Worm (Caenorhabditis elegans) whole organism, L4 larva: Measurements from ENCODE around the gene fbxa-152.

ENCODE experiments used
- D1046.2 ChIP-seq: fragments of 200-800 bp; sonication (Bioruptor generic); IDR thresholded peaks from 2 replicates; pipeline ENCODE4 v1.3.6; 2022; ENCODE audit warnings: missing genetic modification characterization, missing compliant biosample characterization
- F10B5.3 ChIP-seq: sonication (generic microtip); optimal IDR thresholded peaks from 2 replicates; lab custom pipeline; 2016; ENCODE audit warnings: mild to moderate bottlenecking, missing genetic modification characterization, missing compliant biosample characterization
- F26F4.8 ChIP-seq: fragments of 200-800 bp; sonication (Bioruptor generic); conservative IDR thresholded peaks from 2 replicates; pipeline ENCODE4 v1.3.6; 2022; ENCODE audit warnings: missing genetic modification characterization, missing compliant biosample characterization
- F37D6.2 ChIP-seq: sonication (generic microtip); optimal IDR thresholded peaks from 2 replicates; lab custom pipeline; 2016; ENCODE audit warnings: mild to moderate bottlenecking, missing genetic modification characterization, missing compliant biosample characterization
- R02D3.7 ChIP-seq: fragments of 150-350 bp; sonication (generic microtip); optimal IDR thresholded peaks from 3 replicates; lab custom pipeline; 2014; ENCODE audit warnings: missing biosample characterization, missing genetic modification characterization
- T20F7.1 ChIP-seq: fragments of 200-800 bp; sonication (Bioruptor generic); optimal IDR thresholded peaks from 2 replicates; lab custom pipeline; 2018; ENCODE audit warnings: mild to moderate bottlenecking, missing genetic modification characterization, missing compliant biosample characterization
- T26A8.4 ChIP-seq: fragments of 200-800 bp; sonication (Bioruptor generic); IDR thresholded peaks from 2 replicates; pipeline ENCODE4 v1.3.6; 2022; ENCODE audit warnings: missing genetic modification characterization, missing compliant biosample characterization
- Y48G9A.11 ChIP-seq: fragments of 200-800 bp; sonication (Bioruptor generic); IDR thresholded peaks from 2 replicates; pipeline ENCODE4 v1.3.6; 2022; ENCODE audit warnings: missing genetic modification reagents, missing genetic modification characterization, missing compliant biosample characterization
- Y5F2A.4 ChIP-seq: fragments of 200-800 bp; sonication (Bioruptor generic); optimal IDR thresholded peaks from 2 replicates; lab custom pipeline; 2018; ENCODE audit warnings: mild to moderate bottlenecking, missing genetic modification characterization, missing compliant biosample characterization
- aha-1 ChIP-seq: fragments of 150-350 bp; peaks from one replicate; lab custom pipeline; 2014; ENCODE audit warnings: missing biosample characterization, missing genetic modification characterization
- arid-1 ChIP-seq: fragments of 200-800 bp; sonication (Bioruptor generic); conservative IDR thresholded peaks from 2 replicates; pipeline ENCODE4 v1.3.6; 2022; ENCODE audit warnings: missing genetic modification reagents, missing genetic modification characterization, missing compliant biosample characterization
- ces-1 ChIP-seq: fragments of 150-350 bp; sonication (generic microtip); optimal IDR thresholded peaks from 4 replicates; lab custom pipeline; 2014; ENCODE audit warnings: missing biosample characterization, missing genetic modification reagents, missing genetic modification characterization
- ctbp-1 ChIP-seq: fragments of 200-800 bp; sonication (Bioruptor generic); IDR thresholded peaks from 2 replicates; pipeline ENCODE4 v1.3.6; 2022; ENCODE audit warnings: missing genetic modification reagents, missing genetic modification characterization, missing compliant biosample characterization
- dmd-6 ChIP-seq: fragments of 200-800 bp; sonication (Bioruptor generic); IDR thresholded peaks from 2 replicates; pipeline ENCODE4 v1.3.6; 2022; ENCODE audit warnings: missing genetic modification reagents, missing genetic modification characterization, missing compliant biosample characterization
- dmd-8 ChIP-seq: fragments of 200-800 bp; sonication (Bioruptor generic); IDR thresholded peaks from 2 replicates; pipeline ENCODE4 v1.3.6; 2022; ENCODE audit warnings: missing genetic modification characterization, missing compliant biosample characterization
- dve-1 ChIP-seq: sonication (generic microtip); optimal IDR thresholded peaks from 2 replicates; lab custom pipeline; 2017; ENCODE audit warnings: antibody characterized with exemption, mild to moderate bottlenecking, missing genetic modification characterization, missing compliant biosample characterization; ENCODE audit not compliant: insufficient read depth
- egl-43 ChIP-seq: fragments of 200-800 bp; sonication (Bioruptor generic); IDR thresholded peaks from 2 replicates; pipeline ENCODE4 v1.3.6; 2022; ENCODE audit warnings: missing genetic modification reagents, missing genetic modification characterization, missing compliant biosample characterization
- fkh-10 ChIP-seq: fragments of 150-350 bp; optimal IDR thresholded peaks from 2 replicates; lab custom pipeline; 2014; ENCODE audit warnings: missing biosample characterization, missing genetic modification reagents, missing genetic modification characterization
- fos-1 ChIP-seq: fragments of 150-350 bp; optimal IDR thresholded peaks from 2 replicates; lab custom pipeline; 2014; ENCODE audit warnings: missing biosample characterization, missing genetic modification characterization
- gei-8 ChIP-seq: fragments of 200-800 bp; sonication (Bioruptor generic); optimal IDR thresholded peaks from 2 replicates; lab custom pipeline; 2018; ENCODE audit warnings: mild to moderate bottlenecking, missing genetic modification characterization, missing compliant biosample characterization
- hif-1 ChIP-seq, 2 experiments: sonication (generic microtip); optimal IDR thresholded peaks; 2 replicates each; lab custom pipeline; 2016 to 2017; ENCODE audit warnings: missing compliant biosample characterization in 2 of 2, missing genetic modification characterization in 2 of 2, missing genetic modification reagents in 2 of 2, missing genotype in 2 of 2, mild to moderate bottlenecking in 1 of 2
- hlh-11 ChIP-seq: fragments of 200-800 bp; sonication (Bioruptor generic); optimal IDR thresholded peaks from 2 replicates; lab custom pipeline; 2018; ENCODE audit warnings: mild to moderate bottlenecking, missing genetic modification characterization, missing compliant biosample characterization
- hlh-30 ChIP-seq: sonication (generic microtip); optimal IDR thresholded peaks from 2 replicates; lab custom pipeline; 2017; ENCODE audit warnings: antibody characterized with exemption, mild to moderate bottlenecking, missing genetic modification characterization, missing compliant biosample characterization; ENCODE audit not compliant: insufficient read depth
- hmg-1.1 ChIP-seq: fragments of 200-800 bp; sonication (Bioruptor generic); IDR thresholded peaks from 2 replicates; pipeline ENCODE4 v1.3.6; 2022; ENCODE audit warnings: missing genetic modification reagents, missing genetic modification characterization, missing compliant biosample characterization
- lsy-2 ChIP-seq, 2 experiments: fragments of 150-350 bp in 1 of 2; sonication (generic microtip) in 1 of 2; optimal IDR thresholded peaks; 2 replicates each; lab custom pipeline; 2014 to 2017; ENCODE audit warnings: missing biosample characterization in 2 of 2, missing genetic modification characterization in 2 of 2
- madf-5 ChIP-seq, 2 experiments: fragments of 200-800 bp; sonication (Bioruptor generic); IDR thresholded peaks; 2 replicates each; pipeline ENCODE4 v1.3.6; 2022; ENCODE audit warnings: missing compliant biosample characterization in 2 of 2, missing genetic modification characterization in 2 of 2
- madf-9 ChIP-seq: fragments of 200-800 bp; sonication (Bioruptor generic); conservative IDR thresholded peaks from 2 replicates; pipeline ENCODE4 v1.3.6; 2022; ENCODE audit warnings: missing genetic modification reagents, missing genetic modification characterization, missing compliant biosample characterization
- mxl-2 ChIP-seq: fragments of 200-800 bp; sonication (Bioruptor generic); conservative IDR thresholded peaks from 2 replicates; pipeline ENCODE4 v1.3.6; 2022; ENCODE audit warnings: missing genetic modification reagents, missing genetic modification characterization, missing compliant biosample characterization
- nhr-102 ChIP-seq: sonication (generic microtip); optimal IDR thresholded peaks from 2 replicates; lab custom pipeline; 2016; ENCODE audit warnings: mild to moderate bottlenecking, missing genetic modification characterization, moderate library complexity, missing compliant biosample characterization
- nhr-28 ChIP-seq: fragments of 150-350 bp; optimal IDR thresholded peaks from 2 replicates; lab custom pipeline; 2014; ENCODE audit warnings: missing biosample characterization, missing genetic modification characterization
- nhr-42 ChIP-seq: fragments of 200-800 bp; sonication (Bioruptor generic); IDR thresholded peaks from 2 replicates; pipeline ENCODE4 v1.3.6; 2022; ENCODE audit warnings: missing genetic modification characterization, missing compliant biosample characterization
- nhr-6 ChIP-seq: fragments of 150-350 bp; optimal IDR thresholded peaks from 2 replicates; lab custom pipeline; 2014; ENCODE audit warnings: missing biosample characterization, missing genetic modification characterization
- nhr-76 ChIP-seq: fragments of 150-350 bp; optimal IDR thresholded peaks from 2 replicates; lab custom pipeline; 2014; ENCODE audit warnings: missing biosample characterization, missing genetic modification characterization
- saeg-2 ChIP-seq: fragments of 200-800 bp; sonication (Bioruptor generic); IDR thresholded peaks from 2 replicates; pipeline ENCODE4 v1.3.6; 2022; ENCODE audit warnings: missing genetic modification reagents, missing genetic modification characterization, missing compliant biosample characterization
- set-16 ChIP-seq: fragments of 200-800 bp; sonication (Bioruptor generic); IDR thresholded peaks from 2 replicates; pipeline ENCODE4 v1.3.6; 2022; ENCODE audit warnings: missing genetic modification reagents, missing genetic modification characterization, missing compliant biosample characterization
- snpc-1.2 ChIP-seq: fragments of 200-800 bp; sonication (Bioruptor generic); IDR thresholded peaks from 2 replicates; pipeline ENCODE4 v1.3.6; 2022; ENCODE audit warnings: missing genetic modification reagents, missing genetic modification characterization, missing compliant biosample characterization
- spr-3 ChIP-seq: fragments of 200-800 bp; sonication (Bioruptor generic); optimal IDR thresholded peaks from 2 replicates; lab custom pipeline; 2018; ENCODE audit warnings: mild to moderate bottlenecking, missing genetic modification characterization, missing compliant biosample characterization
- tra-1 ChIP-seq: fragments of 200-800 bp; sonication (Bioruptor generic); IDR thresholded peaks from 2 replicates; pipeline ENCODE4 v1.3.6; 2022; ENCODE audit warnings: missing genetic modification reagents, missing genetic modification characterization, missing compliant biosample characterization
- unc-39 ChIP-seq: sonication (generic microtip); optimal IDR thresholded peaks from 2 replicates; lab custom pipeline; 2017; ENCODE audit warnings: missing biosample characterization, missing genetic modification characterization
- unc-62 ChIP-seq, 3 experiments: fragments of 150-350 bp in 1 of 3; sonication (generic microtip); optimal IDR thresholded peaks in 2 of 3; peaks in 1 of 3; 1 replicate in 1 of 3; 2 replicates in 2 of 3; lab custom pipeline; 2014 to 2017; ENCODE audit warnings: missing biosample characterization in 3 of 3, missing genetic modification characterization in 3 of 3, missing genetic modification reagents in 3 of 3, missing genotype in 1 of 3
- vab-7 ChIP-seq: fragments of 200-800 bp; sonication (Bioruptor generic); IDR thresholded peaks from 2 replicates; pipeline ENCODE4 v1.3.6; 2022; ENCODE audit warnings: missing genetic modification reagents, missing genetic modification characterization, missing compliant biosample characterization
- zag-1 ChIP-seq: fragments of 150-350 bp; optimal IDR thresholded peaks from 2 replicates; lab custom pipeline; 2014; ENCODE audit warnings: missing biosample characterization, missing genetic modification characterization
- ztf-7 ChIP-seq: fragments of 150-350 bp; optimal IDR thresholded peaks from 2 replicates; lab custom pipeline; 2014; ENCODE audit warnings: missing biosample characterization, missing genetic modification characterization

The fbxa-152 gene

ce11 chrV:15563477-15563876, 38.7 kb downstream of the fbxa-152 start:
- TF ChIP-seq fkh-10 (peak; percentile 74), unc-62 (GFP tag; optimal IDR thresholded peaks at IDR 0.05 in 1 of 2; lab: Kevin White, UChicago) (peak in 1 of 2 experiments; percentile 30), unc-62 (tag; optimal IDR thresholded peaks at IDR 0.05; lab: Kevin White, UChicago) (no peak), nhr-102 (tag; lab: Kevin White, UChicago) (no peak), ztf-7 (no peak), set-16 (no peak), arid-1 (GFP tag; lab: Robert Waterston, UW) (no peak), hlh-11 (tag; lab: Kevin White, UChicago) (no peak), madf-5 (GFP tag; IDR thresholded peaks at IDR 0.05; lab: Robert Waterston, UW) (no peak)

- TF ChIP-seq D1046.2 (GFP tag; lab: Robert Waterston, UW) (no peak), lsy-2 (tag; optimal IDR thresholded peaks at IDR 0.05; lab: Kevin White, UChicago) (no peak), T20F7.1 (no peak), nhr-42 (GFP tag; lab: Robert Waterston, UW) (no peak), mxl-2 (GFP tag; lab: Robert Waterston, UW) (no peak), hmg-1.1 (GFP tag; lab: Robert Waterston, UW) (no peak)
These were observed 39.6 kb downstream of the fbxa-152 start for ce11 chrV:15562541-15562940.

- TF ChIP-seq R02D3.7 (tag; lab: Kevin White, UChicago) (no peak), aha-1 (tag; lab: Kevin White, UChicago) (peak; percentile 56), unc-62 (GFP tag; optimal IDR thresholded peaks at IDR 0.05 in 1 of 2; lab: Kevin White, UChicago) (peak in 1 of 2 experiments; percentile 81), unc-62 (tag; optimal IDR thresholded peaks at IDR 0.05; lab: Kevin White, UChicago) (no peak)
- TF ChIP-seq, all 104 proteins: peak for 2
These were observed 42.4 kb downstream of the fbxa-152 start for ce11 chrV:15559729-15560128.

- TF ChIP-seq nhr-6 = no peak
- TF ChIP-seq tra-1 (GFP tag; lab: Robert Waterston, UW) = no peak
- no peak for TF ChIP-seq unc-39 (tag; lab: Kevin White, UChicago)
- TF ChIP-seq madf-9 (GFP tag; lab: Robert Waterston, UW) = no peak
- no peak for TF ChIP-seq lsy-2 (tag; optimal IDR thresholded peaks at IDR 0.05; lab: Kevin White, UChicago)
- no peak for TF ChIP-seq fos-1 (tag; lab: Kevin White, UChicago)
- no peak for TF ChIP-seq F37D6.2 (tag; lab: Kevin White, UChicago)
- no peak for TF ChIP-seq nhr-76 (tag; lab: Kevin White, UChicago)
These were observed 43.1 kb downstream of the fbxa-152 start, which contains the start of gene acr-18 for ce11 chrV:15559047-15559446. acr-18 (minus strand) TSS chrV:15559147.

- TF ChIP-seq T26A8.4 (GFP tag; lab: Robert Waterston, UW) (peak; percentile 56), saeg-2 (GFP tag; lab: Robert Waterston, UW) (no peak), gei-8 (GFP tag; lab: Kevin White, UChicago) (no peak), hmg-1.1 (GFP tag; lab: Robert Waterston, UW) (peak; percentile 54; the same call in 1 of the 2 replicates), D1046.2 (GFP tag; lab: Robert Waterston, UW) (peak; percentile 59; the same call in 1 of the 2 replicates), spr-3 (GFP tag; lab: Kevin White, UChicago) (no peak), ces-1 (GFP tag; lab: Kevin White, UChicago) (no peak), egl-43 (GFP tag; lab: Robert Waterston, UW) (peak; percentile 87), hif-1 (tag; optimal IDR thresholded peaks at IDR 0.05; lab: Kevin White, UChicago) (no peak), ctbp-1 (GFP tag; lab: Robert Waterston, UW) (peak; percentile 35; the same call in 1 of the 2 replicates), dve-1 (tag; lab: Kevin White, UChicago) (no peak), vab-7 (0 out of 2 replicates have a peak, but pooled peaks have one; percentile 37), nhr-42 (GFP tag; lab: Robert Waterston, UW) (0 out of 2 replicates have a peak, but pooled peaks have one; percentile 9), F10B5.3 (tag; lab: Kevin White, UChicago) (no peak), nhr-28 (tag; lab: Kevin White, UChicago) (peak; percentile 33), dmd-8 (GFP tag; lab: Robert Waterston, UW) (peak; percentile 48; the same call in 1 of the 2 replicates), snpc-1.2 (peak; percentile 72; the same call in 1 of the 2 replicates), hlh-30 (peak; percentile 19), Y5F2A.4 (GFP tag; lab: Kevin White, UChicago) (no peak), zag-1 (tag; lab: Kevin White, UChicago) (no peak), F26F4.8 (no peak; the same call in 1 of the 2 replicates), dmd-6 (GFP tag; lab: Robert Waterston, UW) (peak; percentile 44), Y48G9A.11 (GFP tag; lab: Robert Waterston, UW) (0 out of 2 replicates have a peak, but pooled peaks have one; percentile 37)
These were observed 48.3 kb downstream of the fbxa-152 start for ce11 chrV:15553869-15554268.
